Fruit fly (Drosophila melanogaster): ENCODE measurements around the gene CG34355.

DNA sequence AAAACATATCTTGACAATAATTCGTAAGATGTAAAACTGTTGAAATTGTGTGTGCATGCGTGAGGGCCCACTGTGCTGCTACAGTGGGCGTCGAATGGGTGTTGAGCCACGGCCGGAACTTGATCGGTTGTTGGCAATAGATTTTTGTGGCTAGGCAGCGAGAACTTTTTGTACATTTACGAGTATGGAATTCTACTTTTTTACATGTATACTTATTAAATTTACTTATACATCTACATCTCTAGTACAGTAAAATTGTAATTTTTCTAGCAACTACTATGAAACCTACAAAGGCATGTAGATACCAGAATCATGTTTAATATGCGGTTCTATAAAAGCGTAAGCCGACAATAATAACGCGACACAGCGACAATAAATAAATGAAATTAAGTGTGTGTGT, 45.9 kb downstream of the CG34355 start:
- no peak for TF ChIP-seq sens-2 (GFP tag; IDR thresholded peaks at IDR 0.05)
- TF ChIP-seq CG18476 (GFP tag; optimal IDR thresholded peaks at IDR 0.05), result no peak
- no peak for TF ChIP-seq onecut (GFP tag; IDR thresholded peaks at IDR 0.05)
- no peak for TF ChIP-seq usp (GFP tag; optimal IDR thresholded peaks at IDR 0.05)
- TF ChIP-seq Bteb2 (GFP tag; optimal IDR thresholded peaks at IDR 0.05), result no peak
- TF ChIP-seq fru (optimal IDR thresholded peaks at IDR 0.05), result no peak
- TF ChIP-seq ATbp (GFP tag; optimal IDR thresholded peaks at IDR 0.05), result no peak
- no peak for TF ChIP-seq CG9609 (GFP tag; optimal IDR thresholded peaks at IDR 0.05)
- TF ChIP-seq disco-r (GFP tag; optimal IDR thresholded peaks at IDR 0.05), result no peak
- TF ChIP-seq CG1233 (GFP tag; optimal IDR thresholded peaks at IDR 0.05), result no peak
- TF ChIP-seq sna (GFP tag; IDR thresholded peaks at IDR 0.05; ENCODE audit: partially characterized antibody), result no peak
- TF ChIP-seq CG6854 (GFP tag; optimal IDR thresholded peaks at IDR 0.05), result no peak
- no peak for TF ChIP-seq her (GFP tag; optimal IDR thresholded peaks at IDR 0.05)
- TF ChIP-seq CG18599 (GFP tag; optimal IDR thresholded peaks at IDR 0.05), result no peak

All from whole organism, embryonic.